Worm (Caenorhabditis elegans): ENCODE measurements around the gene hlh-33.

DNA sequence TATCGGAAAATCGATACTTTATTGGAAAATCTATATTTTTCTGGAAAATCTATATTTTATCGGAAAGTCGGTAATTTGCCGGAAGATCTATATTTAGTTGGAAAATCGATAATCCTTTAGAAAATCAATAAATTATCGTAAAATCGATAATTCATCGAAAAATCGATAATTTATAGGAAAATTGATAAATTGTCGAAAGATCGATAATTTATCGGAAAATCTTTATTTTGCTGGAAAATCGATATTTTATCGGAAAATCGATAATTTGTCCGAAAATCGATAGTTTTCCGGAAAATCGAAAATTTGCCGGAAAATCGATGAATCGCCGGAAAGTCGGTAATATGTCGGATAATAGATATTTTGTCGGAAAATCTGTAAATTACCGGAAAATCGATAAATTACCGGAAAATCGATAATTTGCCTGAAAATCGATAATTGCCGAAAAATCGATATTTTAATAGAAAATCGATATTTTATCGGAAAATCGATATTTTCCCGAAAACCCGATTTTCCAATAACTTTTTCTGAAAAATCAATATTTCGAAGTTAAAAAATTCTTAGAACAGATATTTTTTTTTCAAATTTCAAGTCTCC lies 49.7 kb upstream of the hlh-33 start:
- no peak for TF ChIP-seq lin-39 (tag; optimal IDR thresholded peaks at IDR 0.05)
- no peak for TF ChIP-seq sma-9 (GFP tag; optimal IDR thresholded peaks at IDR 0.05)
- no peak for TF ChIP-seq sma-9 (tag; optimal IDR thresholded peaks at IDR 0.05)
- TF ChIP-seq lin-13 (GFP tag; optimal IDR thresholded peaks at IDR 0.05) = no peak
- no peak for TF ChIP-seq R02D3.7 (tag; optimal IDR thresholded peaks at IDR 0.05)
- TF ChIP-seq mdl-1 (tag; optimal IDR thresholded peaks at IDR 0.05) = no peak
- TF ChIP-seq nhr-237 (tag; optimal IDR thresholded peaks at IDR 0.05) = no peak
- no peak for TF ChIP-seq ama-1 (optimal IDR thresholded peaks at IDR 0.05)
- no peak for TF ChIP-seq unc-62 (GFP tag; optimal IDR thresholded peaks at IDR 0.05)
- TF ChIP-seq lsy-2 (tag; optimal IDR thresholded peaks at IDR 0.05) = no peak
- no peak for TF ChIP-seq nhr-11 (tag; optimal IDR thresholded peaks at IDR 0.05)
- no peak for TF ChIP-seq ceh-82 (tag; optimal IDR thresholded peaks at IDR 0.05)
- TF ChIP-seq nhr-25 (tag; optimal IDR thresholded peaks at IDR 0.05) = no peak
- TF ChIP-seq unc-55 (GFP tag; optimal IDR thresholded peaks at IDR 0.05) = no peak
